Worm (Caenorhabditis elegans) whole organism, L1 larva: Measurements from ENCODE around the gene nspb-5.
A peak's percentile ranks its signal among the peaks of the same experiment; 100 is the strongest.

Experiments used
- Y116A8C.19 ChIP-seq: sonication (generic microtip); optimal IDR thresholded peaks from 2 replicates; lab custom pipeline; 2016; ENCODE audit warnings: missing compliant biosample characterization, missing genetic modification characterization, borderline replicate concordance
- blmp-1 ChIP-seq: fragments of 150-350 bp; optimal IDR thresholded peaks from 2 replicates; lab custom pipeline; 2014; ENCODE audit warnings: missing biosample characterization, missing genetic modification characterization
- ceh-63 ChIP-seq: fragments of 200-800 bp; sonication (Bioruptor generic); optimal IDR thresholded peaks from 2 replicates; lab custom pipeline; 2018; ENCODE audit warnings: mild to moderate bottlenecking, missing genetic modification characterization, missing compliant biosample characterization
- dsc-1 ChIP-seq: sonication (generic microtip); optimal IDR thresholded peaks from 2 replicates; lab custom pipeline; 2016; ENCODE audit warnings: mild to moderate bottlenecking, missing genetic modification characterization, missing compliant biosample characterization
- efl-1 ChIP-seq, 4 experiments: fragments of 150-350 bp; optimal IDR thresholded peaks in 3 of 4; peaks in 1 of 4; 1 replicate in 1 of 4; 2 replicates in 3 of 4; lab custom pipeline; 2014; ENCODE audit warnings: missing biosample characterization in 2 of 4, missing genetic modification characterization in 2 of 4, missing genetic modification reagents in 2 of 4
- isw-1 ChIP-seq: fragments of 200-800 bp; sonication (Bioruptor generic); IDR thresholded peaks from 2 replicates; pipeline ENCODE4 v1.3.6; 2022; ENCODE audit warnings: missing genetic modification characterization, missing compliant biosample characterization
- lin-14 ChIP-seq: fragments of 200-800 bp; sonication (Bioruptor generic); optimal IDR thresholded peaks from 2 replicates; lab custom pipeline; 2018; ENCODE audit warnings: mild to moderate bottlenecking, missing genetic modification characterization, moderate library complexity, missing compliant biosample characterization
- rnt-1 ChIP-seq: sonication (generic microtip); optimal IDR thresholded peaks from 2 replicates; lab custom pipeline; 2016; ENCODE audit warnings: mild to moderate bottlenecking, missing genetic modification characterization, moderate library complexity, missing compliant biosample characterization
- snu-23 ChIP-seq: sonication (generic microtip); optimal IDR thresholded peaks from 2 replicates; lab custom pipeline; 2016; ENCODE audit warnings: missing genetic modification characterization, missing compliant biosample characterization
- tbx-2 ChIP-seq: sonication (generic microtip); optimal IDR thresholded peaks from 2 replicates; lab custom pipeline; 2016; ENCODE audit warnings: missing genetic modification characterization, missing compliant biosample characterization
- unc-62 ChIP-seq: fragments of 150-350 bp; optimal IDR thresholded peaks from 2 replicates; lab custom pipeline; 2014; ENCODE audit warnings: missing biosample characterization, missing genetic modification reagents, missing genetic modification characterization
- ztf-11 ChIP-seq, 2 experiments: sonication (generic microtip); optimal IDR thresholded peaks; 2 replicates each; lab custom pipeline; 2016 to 2017; ENCODE audit warnings: missing genetic modification characterization in 2 of 2, missing biosample characterization in 1 of 2, missing compliant biosample characterization in 1 of 2

nspb-5 gene

DNA sequence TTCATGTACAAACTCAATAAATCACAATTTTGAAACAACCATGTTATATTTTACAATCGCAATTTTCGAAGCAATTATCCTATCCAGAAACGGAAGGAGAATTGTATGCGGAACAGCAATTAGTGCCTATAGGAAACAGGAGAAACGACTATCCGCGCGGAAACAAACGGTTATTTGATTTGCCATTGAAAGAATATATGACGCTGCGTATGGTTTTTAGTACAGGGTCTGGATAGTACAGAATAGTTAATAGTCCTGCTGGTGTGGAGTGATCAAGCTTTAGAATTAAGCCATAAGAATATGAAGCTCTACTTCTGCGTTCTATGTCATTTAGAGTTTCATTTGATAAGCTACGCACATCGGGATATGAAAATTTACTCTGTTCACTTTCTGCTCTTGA lies 48.1 kb downstream of the nspb-5 start:
- TF ChIP-seq dsc-1 (tag; lab: Kevin White, UChicago) (no peak), blmp-1 (tag; lab: Kevin White, UChicago) (peak; percentile 3), snu-23 (no peak)

DNA sequence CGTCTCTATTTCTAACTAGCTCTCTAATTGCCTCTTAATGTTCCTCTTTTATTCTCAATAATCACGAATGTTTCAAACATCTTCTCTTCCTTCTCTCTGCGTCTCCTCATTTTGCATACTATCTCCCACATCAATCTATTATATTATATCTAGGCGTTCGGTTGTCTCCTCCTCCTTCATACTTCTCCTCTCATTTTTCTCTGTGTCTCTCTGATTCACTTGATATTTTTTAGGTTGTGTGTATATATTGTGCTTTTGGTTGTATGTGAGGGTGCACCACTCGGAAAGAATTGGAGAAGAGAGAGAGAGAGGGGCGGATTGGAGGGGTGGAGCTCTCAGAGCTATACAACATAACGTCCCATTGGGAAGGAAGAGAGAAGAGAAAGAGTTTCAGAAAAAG lies 49.8 kb downstream of the nspb-5 start:
- TF ChIP-seq Y116A8C.19 (tag; lab: Kevin White, UChicago) (no peak), isw-1 (GFP tag; lab: Robert Waterston, UW) (no peak), ztf-11 (tag; optimal IDR thresholded peaks at IDR 0.05; lab: Kevin White, UChicago) (peak in 1 of 2 experiments; percentile 43), ceh-63 (GFP tag; lab: Kevin White, UChicago) (no peak), lin-14 (GFP tag; lab: Kevin White, UChicago) (peak; percentile 73), efl-1 (optimal IDR thresholded peaks at IDR 0.05; lab: Kevin White, UChicago) (no peak), efl-1 (GFP tag; optimal IDR thresholded peaks at IDR 0.05 in 1 of 2; lab: Kevin White, UChicago) (peak in 1 of 2 experiments; percentile 54), rnt-1 (peak; percentile 15), unc-62 (no peak), tbx-2 (peak; percentile 14)
- TF ChIP-seq, all 84 proteins: peak for 5
